Worm (Caenorhabditis elegans): ENCODE measurements around the gene srt-27.

Gene srt-27

DNA sequence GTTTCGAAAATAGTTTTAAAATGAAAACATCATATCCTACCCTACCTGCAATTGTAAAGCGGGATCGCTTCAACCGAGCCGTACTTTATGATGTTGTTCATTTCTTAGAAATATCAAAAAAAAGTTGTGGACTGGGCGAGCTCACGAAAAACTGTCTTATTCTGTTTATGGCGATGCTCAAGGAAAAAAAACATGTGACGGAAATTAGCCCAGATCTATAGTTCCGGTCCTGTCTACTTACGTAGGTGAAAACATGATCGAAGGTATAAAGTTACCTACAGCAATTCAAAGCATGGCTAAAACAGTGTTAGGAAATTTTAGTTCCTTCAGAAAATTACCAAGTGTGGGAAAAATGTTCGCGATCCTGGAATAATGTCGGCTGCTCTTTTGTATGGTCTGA, at the start of gene srt-27:
Gene srt-27, minus strand, starts transcription at position 101 of the 400 bp plus-strand sequence.
- no peak for TF ChIP-seq unc-62 (GFP tag; optimal IDR thresholded peaks at IDR 0.05)

DNA sequence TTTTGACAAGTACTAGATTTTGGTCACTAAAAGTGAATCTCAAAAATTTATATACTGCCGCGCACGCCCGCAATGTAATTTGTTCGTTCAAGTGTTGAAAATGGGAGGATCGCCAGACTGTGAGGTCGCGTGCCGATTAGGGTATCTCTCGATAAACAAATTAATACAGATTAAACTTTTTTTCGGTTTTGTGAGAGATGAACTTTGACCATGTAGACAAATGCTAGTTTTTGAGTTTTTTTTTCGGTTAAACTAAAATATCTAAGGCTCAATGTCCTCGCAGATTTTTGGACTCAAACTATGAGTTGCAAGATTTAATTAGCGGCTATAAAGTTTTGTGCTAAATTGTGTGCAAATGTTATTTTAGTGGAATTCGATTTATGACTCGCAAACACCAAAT, 49.1 kb upstream of the srt-27 start, which contains the start of gene dhs-15:
Gene dhs-15, minus strand, starts transcription at position 101 of the 400 bp plus-strand sequence.
- TF ChIP-seq unc-62 (GFP tag; optimal IDR thresholded peaks at IDR 0.05), result no peak

DNA sequence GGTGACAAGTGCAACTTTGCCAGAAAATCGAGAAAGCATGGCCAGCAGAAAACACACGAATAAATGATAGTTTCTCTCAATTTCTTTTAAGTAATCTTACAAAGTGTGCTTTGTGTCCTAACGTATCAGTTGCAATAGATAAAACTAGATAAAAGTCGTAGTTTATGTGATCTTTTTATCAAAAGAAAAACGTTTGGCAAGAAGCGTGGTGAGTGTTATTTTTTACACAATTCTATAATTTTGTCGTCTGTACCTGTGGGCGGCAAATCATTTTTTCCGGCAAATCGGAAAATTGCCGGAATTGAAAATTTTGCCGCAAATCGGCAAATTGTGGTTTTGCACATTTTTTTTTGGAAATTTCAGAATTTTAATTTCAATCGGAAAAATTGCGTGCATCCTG, 46.8 kb upstream of the srt-27 start, which contains the start of gene R05D8.9:
Gene R05D8.9, minus strand, starts transcription at position 101 of the 400 bp plus-strand sequence.
- no peak for TF ChIP-seq unc-62 (GFP tag; optimal IDR thresholded peaks at IDR 0.05)

DNA sequence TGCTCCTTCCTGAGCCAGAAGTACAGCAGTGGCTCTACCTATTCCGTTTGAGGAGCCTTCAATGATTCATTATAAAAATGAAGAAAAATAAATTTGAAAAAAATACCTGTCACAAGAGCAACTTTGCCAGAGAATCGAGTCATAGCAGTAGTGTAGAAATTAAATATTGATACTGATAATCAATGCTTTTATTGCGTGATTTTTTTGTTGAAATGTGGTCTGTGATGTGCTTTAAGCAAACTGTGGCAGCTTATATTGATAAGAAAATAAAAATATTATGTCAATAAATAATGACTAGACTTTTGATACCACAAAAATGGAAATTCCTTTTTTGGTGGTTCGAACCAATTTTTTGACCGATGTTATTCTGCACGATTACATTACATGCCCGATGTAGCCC, 44.4 kb upstream of the srt-27 start, which contains the start of gene dhs-14:
Gene dhs-14, minus strand, starts transcription at position 149 of the 400 bp plus-strand sequence.
- no peak for TF ChIP-seq unc-62 (GFP tag; optimal IDR thresholded peaks at IDR 0.05)

DNA sequence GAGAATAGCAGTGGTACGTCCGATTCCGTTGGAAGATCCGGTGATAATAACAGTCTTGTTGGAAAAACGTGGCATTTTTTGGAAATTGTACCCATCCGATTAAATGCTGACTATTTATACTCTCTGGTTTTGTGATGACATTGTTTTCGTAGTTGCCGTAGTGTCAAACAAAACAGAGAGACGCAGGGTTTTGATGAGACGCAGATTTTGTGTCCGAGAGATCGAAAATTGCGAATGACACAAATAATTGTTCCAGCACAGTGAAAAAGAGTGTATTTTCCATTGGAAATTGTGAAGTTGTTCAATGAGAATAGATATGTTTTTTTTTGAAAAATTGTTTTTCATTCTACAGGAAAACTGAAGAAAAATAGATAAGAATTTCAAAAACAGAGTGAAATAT, 42.4 kb upstream of the srt-27 start, which contains the start of gene R05D8.7:
Gene R05D8.7, minus strand, starts transcription at position 104 of the 400 bp plus-strand sequence.
- no peak for TF ChIP-seq unc-62 (GFP tag; optimal IDR thresholded peaks at IDR 0.05)

DNA sequence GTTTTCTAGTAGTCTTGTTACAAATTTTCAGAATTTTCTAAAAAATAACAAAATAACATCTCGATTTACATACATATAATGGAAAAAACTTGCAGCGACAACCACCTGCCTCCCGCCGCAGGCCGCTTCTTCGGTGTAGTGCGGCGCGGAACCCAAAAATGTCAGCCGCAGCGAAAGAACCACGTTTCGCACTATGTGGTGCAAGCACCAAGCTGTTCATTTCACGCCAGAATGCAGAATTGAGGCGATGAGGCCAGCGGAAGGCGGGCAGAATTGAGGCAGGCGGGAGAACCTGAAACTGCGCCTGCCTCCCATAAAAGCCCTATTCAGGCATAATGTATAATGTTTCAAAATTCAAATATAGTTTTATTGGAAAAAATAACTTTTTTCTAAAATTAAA, 40.8 kb upstream of the srt-27 start:
- TF ChIP-seq unc-62 (GFP tag; optimal IDR thresholded peaks at IDR 0.05), result no peak

DNA sequence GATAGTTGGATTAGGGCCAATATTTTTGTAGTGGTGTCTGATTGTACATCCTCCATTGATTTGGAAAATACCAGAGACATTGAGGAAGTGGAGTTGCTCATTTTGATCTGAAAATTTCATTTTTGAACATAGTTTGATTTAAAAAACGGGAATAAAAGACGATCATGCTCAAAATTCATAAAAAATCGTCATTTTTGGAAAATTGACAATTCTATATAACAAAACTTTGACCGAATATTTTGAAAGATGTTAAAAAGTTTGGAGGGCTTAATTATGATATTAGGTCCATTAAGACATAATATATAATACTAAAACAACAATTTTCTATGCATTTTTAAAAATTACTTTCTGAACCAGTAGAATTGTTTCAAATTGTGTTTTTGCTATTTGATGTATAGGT, 38.8 kb upstream of the srt-27 start, which contains the start of gene srg-58:
Gene srg-58, minus strand, starts transcription at position 101 of the 400 bp plus-strand sequence.
- TF ChIP-seq unc-62 (GFP tag; optimal IDR thresholded peaks at IDR 0.05), result no peak

DNA sequence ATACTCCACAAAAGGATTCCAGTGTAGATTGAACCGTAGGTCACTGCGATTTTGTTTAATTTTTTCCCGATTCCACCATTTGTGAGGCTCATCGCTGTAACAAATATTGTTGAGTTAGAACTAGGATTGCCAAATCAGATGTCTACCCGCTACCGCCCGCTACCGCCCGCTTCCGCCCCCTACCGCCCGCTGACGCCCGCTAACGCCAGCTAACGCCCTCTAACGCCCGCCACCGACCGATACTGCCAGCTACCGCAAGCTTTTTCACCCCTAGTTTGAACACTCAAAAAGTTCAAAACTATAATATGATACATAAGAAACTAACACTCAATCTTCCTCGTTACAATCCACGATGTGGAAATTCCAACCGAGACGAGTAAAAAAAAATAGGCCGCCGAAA, 37.8 kb upstream of the srt-27 start:
- no peak for TF ChIP-seq unc-62 (GFP tag; optimal IDR thresholded peaks at IDR 0.05)

DNA sequence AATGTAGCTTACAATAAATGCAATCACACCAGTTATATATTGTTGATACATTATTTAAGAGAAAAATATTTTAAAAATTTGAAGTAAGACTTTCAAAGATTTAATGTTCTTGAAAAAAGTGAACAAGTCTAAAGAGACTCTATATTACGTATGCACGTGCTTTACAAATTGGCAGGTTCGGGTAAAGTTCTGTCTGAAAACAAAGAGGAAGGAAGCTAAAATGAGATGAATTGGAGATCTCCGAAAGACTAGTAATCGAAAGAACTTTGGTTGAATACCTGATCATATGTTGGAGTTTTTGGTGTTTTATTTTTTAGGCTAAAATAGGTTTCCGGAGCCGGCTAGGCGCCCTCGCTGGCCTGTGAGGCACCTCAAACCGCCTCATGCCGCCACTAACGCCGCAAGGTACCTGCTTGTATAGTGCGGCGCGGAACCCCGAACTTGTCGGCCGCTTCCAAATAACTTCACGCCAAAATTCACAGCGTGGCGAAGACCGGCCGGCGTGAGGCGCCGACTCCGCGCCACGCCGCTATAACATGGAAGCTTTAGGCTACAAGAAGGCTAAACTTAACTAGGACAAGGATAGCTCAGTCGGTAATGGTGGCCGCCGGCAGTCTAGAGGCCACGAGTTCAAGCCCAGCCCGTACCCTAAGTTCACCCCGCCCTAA, 36.7 kb upstream of the srt-27 start, which contains the start of gene srx-28:
Gene srx-28, minus strand, starts transcription at position 51 of the 668 bp plus-strand sequence.
- no peak for TF ChIP-seq unc-62 (GFP tag; optimal IDR thresholded peaks at IDR 0.05)

DNA sequence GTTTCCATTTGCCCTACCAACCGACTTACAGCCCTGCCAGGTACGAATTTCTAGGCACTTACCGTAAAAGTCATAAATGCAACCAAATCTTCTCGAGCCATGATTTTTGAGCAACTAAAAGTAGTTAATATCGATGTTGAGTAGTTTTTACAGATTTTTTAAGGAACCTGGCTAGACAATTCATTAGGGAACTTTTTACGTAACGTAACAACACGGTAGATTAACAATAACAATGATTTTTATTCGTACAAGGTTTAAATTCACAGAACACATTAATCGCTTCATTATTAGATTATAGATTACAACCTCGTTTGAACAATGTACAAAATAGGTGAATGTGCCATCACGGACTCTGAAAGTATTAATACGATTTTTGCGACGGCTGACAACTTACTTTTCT, 32.3 kb upstream of the srt-27 start, which contains the start of gene srx-26:
Gene srx-26, minus strand, starts transcription at position 101 of the 400 bp plus-strand sequence.
- no peak for TF ChIP-seq unc-62 (GFP tag; optimal IDR thresholded peaks at IDR 0.05)

DNA sequence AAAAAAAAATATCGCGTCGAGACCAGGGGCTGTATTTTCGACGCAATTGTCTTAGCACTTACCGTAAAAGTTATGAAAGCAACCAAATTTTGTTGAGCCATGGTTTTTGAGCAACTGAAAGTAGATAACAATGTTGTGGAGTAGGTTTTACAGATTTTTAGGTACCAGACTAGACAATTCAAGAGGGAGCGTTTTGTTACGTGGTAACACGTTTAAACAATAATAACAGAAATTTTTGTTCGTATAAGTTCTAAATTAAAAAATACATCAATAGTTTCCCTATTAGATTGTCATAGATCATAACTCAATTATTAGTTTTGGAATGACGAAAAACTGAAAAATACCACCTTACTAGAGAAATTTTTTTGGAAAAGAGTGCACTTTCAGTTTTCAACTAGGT, 29.3 kb upstream of the srt-27 start, which contains the start of gene srx-24:
Gene srx-24, minus strand, starts transcription at position 101 of the 400 bp plus-strand sequence.
- no peak for TF ChIP-seq unc-62 (GFP tag; optimal IDR thresholded peaks at IDR 0.05)

DNA sequence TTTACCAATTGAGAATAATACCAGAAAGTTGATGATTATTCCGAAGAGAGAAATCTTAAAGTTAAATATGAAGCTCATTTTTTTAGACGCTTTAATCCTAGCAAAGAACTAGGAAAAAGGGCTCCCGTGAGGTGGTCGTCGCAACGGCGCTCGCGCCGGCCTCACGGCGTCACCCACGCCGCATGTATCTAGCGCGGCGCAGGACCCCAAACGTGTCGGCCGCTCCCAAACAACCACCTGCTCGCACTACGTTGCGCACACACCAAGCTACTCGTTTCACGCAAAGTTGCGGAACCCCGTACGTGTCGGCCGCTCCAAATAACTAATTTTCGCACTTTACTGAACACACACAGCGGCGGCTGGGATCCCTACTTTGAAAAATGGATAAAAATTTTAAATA, 25.7 kb upstream of the srt-27 start:
- TF ChIP-seq unc-62 (GFP tag; optimal IDR thresholded peaks at IDR 0.05), result no peak

DNA sequence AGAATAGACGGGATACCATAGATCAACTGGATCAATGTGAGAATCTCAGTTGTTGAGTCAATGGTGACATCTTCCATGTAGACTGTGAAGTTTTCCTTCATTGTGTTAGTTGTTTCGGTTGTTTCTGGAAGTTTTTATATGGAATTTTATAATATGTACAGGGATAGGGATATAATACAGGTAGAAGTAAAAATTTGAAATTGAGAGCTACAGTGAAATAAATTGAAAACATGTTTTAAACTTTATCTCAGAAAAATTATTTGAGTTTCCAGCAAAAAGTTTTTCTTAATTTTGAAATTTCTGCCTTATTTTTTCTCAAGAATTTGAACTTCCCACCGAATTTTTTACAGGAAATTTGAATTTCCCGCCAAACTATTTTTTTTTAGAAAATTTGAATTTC, 21.6 kb upstream of the srt-27 start, which contains the start of gene srg-62:
Gene srg-62, minus strand, starts transcription at position 101 of the 400 bp plus-strand sequence.
- no peak for TF ChIP-seq unc-62 (GFP tag; optimal IDR thresholded peaks at IDR 0.05)

DNA sequence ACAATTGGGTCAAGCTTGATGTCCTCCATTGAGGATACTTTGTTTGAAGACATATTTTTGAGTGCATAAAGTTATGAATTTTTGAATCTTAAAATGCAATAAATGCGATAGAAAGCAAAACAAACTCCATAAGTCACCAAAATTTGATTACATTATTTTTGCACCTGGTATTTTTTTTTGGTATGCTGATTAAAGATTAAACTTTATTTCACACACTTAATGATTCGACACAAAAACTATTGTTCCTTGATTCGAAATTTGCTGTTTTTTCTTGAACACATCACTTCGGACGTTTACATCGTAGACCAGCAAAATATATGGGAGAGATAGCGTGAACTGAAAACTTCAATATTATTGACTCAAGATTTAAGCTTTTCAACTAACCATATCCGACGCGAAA, 19.6 kb upstream of the srt-27 start, which contains the start of gene srg-61:
Gene srg-61, minus strand, starts transcription at position 101 of the 400 bp plus-strand sequence.
- TF ChIP-seq unc-62 (GFP tag; optimal IDR thresholded peaks at IDR 0.05), result no peak

DNA sequence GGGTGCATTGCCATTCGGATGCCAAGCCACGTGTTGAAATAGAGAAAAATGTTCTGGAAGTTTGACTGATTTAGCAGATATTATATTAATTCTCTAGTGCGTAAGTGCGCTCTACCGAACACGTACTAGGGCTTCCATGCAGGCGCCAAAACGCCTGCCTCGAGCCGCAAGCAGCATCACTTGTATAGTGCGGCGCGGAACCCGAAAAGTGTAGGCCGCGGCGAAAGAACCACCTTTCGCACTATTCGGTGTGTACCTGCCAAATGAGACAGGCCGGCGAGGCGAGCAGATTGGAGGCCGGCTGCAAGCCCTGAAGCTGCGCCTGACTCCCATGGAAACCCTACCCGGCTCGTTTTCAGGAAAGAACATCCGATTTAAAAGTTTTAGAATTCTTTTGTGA, 18.9 kb upstream of the srt-27 start:
- TF ChIP-seq unc-62 (GFP tag; optimal IDR thresholded peaks at IDR 0.05), result no peak

DNA sequence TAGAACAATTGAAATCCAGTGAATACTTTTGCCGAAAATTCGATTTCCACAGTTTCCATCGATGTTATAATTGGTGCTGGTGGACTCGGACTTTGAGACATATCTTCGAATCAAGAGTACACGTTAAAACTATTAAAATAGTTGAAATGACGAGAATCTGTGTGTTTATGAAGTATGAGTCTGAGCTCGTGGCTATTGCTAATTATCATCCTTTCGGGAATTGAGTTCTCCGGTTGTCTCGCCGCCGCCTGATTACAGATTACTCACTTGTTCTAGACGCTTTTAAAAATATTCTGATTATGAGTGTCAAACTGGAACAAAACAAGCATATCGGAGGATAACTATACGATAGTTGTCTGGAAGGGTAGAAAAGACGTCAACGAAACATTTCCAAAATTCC, 17.5 kb upstream of the srt-27 start, which contains the start of gene srg-56:
Gene srg-56, minus strand, starts transcription at position 101 of the 400 bp plus-strand sequence.
- no peak for TF ChIP-seq unc-62 (GFP tag; optimal IDR thresholded peaks at IDR 0.05)

DNA sequence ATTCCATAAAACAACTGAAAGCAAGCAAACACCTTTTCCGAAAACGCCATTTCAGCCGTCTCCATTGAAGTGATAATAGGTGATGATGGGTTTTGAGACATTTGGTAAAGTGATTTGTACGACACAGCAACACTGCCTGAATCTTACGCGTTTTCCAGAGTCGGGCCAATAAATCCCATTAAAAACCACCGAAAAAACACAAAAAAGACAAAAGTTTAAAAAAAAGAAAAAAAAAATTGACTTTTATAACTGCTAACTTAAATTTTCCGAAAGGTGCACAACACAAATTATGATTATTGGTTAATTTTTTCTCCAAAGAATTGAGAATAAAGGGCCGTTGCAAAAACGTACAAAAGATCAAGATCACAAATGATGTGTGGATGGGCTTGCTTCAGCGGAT, 13.7 kb upstream of the srt-27 start, which contains the start of gene srg-57:
Gene srg-57, minus strand, starts transcription at position 101 of the 400 bp plus-strand sequence.
- TF ChIP-seq unc-62 (GFP tag; optimal IDR thresholded peaks at IDR 0.05), result no peak

Measured in whole organism, dauer.